Fruit fly (Drosophila melanogaster) whole organism, prepupa: Measurements from ENCODE around the gene Rpn11.
A peak's percentile ranks its signal among the peaks of the same experiment; 100 is the strongest.

Experiments
- CG6276 ChIP-seq: fragments of 200-800 bp; sonication (Bioruptor generic); optimal IDR thresholded peaks from 2 replicates; lab custom pipeline; 2017; ENCODE audit warnings: missing biosample characterization, mild to moderate bottlenecking, missing genetic modification characterization
- CG6808 ChIP-seq: fragments of 200-800 bp; sonication (Bioruptor generic); optimal IDR thresholded peaks from 3 replicates; lab custom pipeline; 2017; ENCODE audit warnings: missing biosample characterization, missing genetic modification characterization, mild to moderate bottlenecking, moderate library complexity, missing genetic modification reagents
- Lpt ChIP-seq: fragments of 200-800 bp; sonication (Bioruptor generic); optimal IDR thresholded peaks from 3 replicates; lab custom pipeline; 2016; ENCODE audit warnings: missing biosample characterization, missing genetic modification characterization
- achi ChIP-seq: fragments of 200-800 bp; sonication (Bioruptor generic); optimal IDR thresholded peaks from 3 replicates; lab custom pipeline; 2016; ENCODE audit warnings: missing biosample characterization, missing genetic modification characterization

dm6 chr2L:5099790-5100360 lies 40.3 kb upstream of the Rpn11 start, which contains the start of gene ND-13A:
- TF ChIP-seq Lpt (GFP tag; lab: Kevin White, UChicago), result no peak
- peak; percentile 99 for TF ChIP-seq achi (GFP tag; lab: Kevin White, UChicago)
- no peak for TF ChIP-seq CG6808 (GFP tag; lab: Kevin White, UChicago)
- no peak for TF ChIP-seq CG6276
